Worm (Caenorhabditis elegans) whole organism, mixed stage, embryonic: ENCODE data around the gene npr-13.

ENCODE experiments used
- mep-1 ChIP-seq: fragments of 150-350 bp; optimal IDR thresholded peaks from 2 replicates; lab custom pipeline; 2017; ENCODE audit warnings: missing biosample characterization, missing genetic modification reagents, missing genetic modification characterization, inconsistent platforms
- pha-4 ChIP-seq: fragments of 150-350 bp; optimal IDR thresholded peaks from 2 replicates; lab custom pipeline; 2018; ENCODE audit warnings: missing biosample characterization, missing genetic modification reagents, missing genetic modification characterization

- TF ChIP-seq mep-1 (tag; lab: Kevin White, UChicago) = no peak
- no peak for TF ChIP-seq pha-4 (tag; lab: Kevin White, UChicago)
Observed at ce11 chrV:14855626-14856025, 2.8 kb downstream of the npr-13 start.
